Fruit fly (Drosophila melanogaster) whole organism, wandering third instar larva: ENCODE data around the gene RpS25.

Source experiments
- Abd-B ChIP-seq: fragments of >200 bp; optimal IDR thresholded peaks from 2 replicates; lab custom pipeline; 2017; ENCODE audit warnings: missing biosample characterization, missing genetic modification characterization
- CG32264 ChIP-seq: fragments of 200-800 bp; sonication (Bioruptor generic); optimal IDR thresholded peaks from 2 replicates; lab custom pipeline; 2016; ENCODE audit warnings: missing biosample characterization, missing genetic modification characterization
- CG9705 ChIP-seq: fragments of 200-800 bp; sonication (Bioruptor generic); optimal IDR thresholded peaks from 2 replicates; lab custom pipeline; 2018; ENCODE audit warnings: missing biosample characterization, mild to moderate bottlenecking, missing genetic modification characterization
- CrebA ChIP-seq: fragments of 200-800 bp; sonication (Bioruptor generic); optimal IDR thresholded peaks from 2 replicates; lab custom pipeline; 2016; ENCODE audit warnings: missing biosample characterization, mild to moderate bottlenecking, missing genetic modification characterization, borderline replicate concordance
- Dfd ChIP-seq: fragments of >200 bp; optimal IDR thresholded peaks from 2 replicates; lab custom pipeline; 2017; ENCODE audit warnings: missing biosample characterization, missing genetic modification characterization
- Dif ChIP-seq: fragments of 200-275, 200-300 bp; sonication (Bioruptor generic); optimal IDR thresholded peaks from 2 replicates; lab custom pipeline; 2018; ENCODE audit warnings: missing biosample characterization, missing genetic modification characterization; ENCODE audit not compliant: partially characterized antibody
- GATAd ChIP-seq: sonication (Bioruptor generic); optimal IDR thresholded peaks from 2 replicates; lab custom pipeline; 2016; ENCODE audit warnings: missing biosample characterization, missing genetic modification characterization
- HLH106 ChIP-seq: fragments of 200-800 bp; optimal IDR thresholded peaks from 3 replicates; lab custom pipeline; 2019; ENCODE audit warnings: missing biosample characterization, mild to moderate bottlenecking, missing genetic modification characterization, moderate library complexity
- Hr78 ChIP-seq: fragments of >200 bp; optimal IDR thresholded peaks from 2 replicates; lab custom pipeline; 2017; ENCODE audit warnings: missing biosample characterization, missing genetic modification characterization
- Hr83 ChIP-seq: fragments of 200-300 bp; sonication (Bioruptor generic); optimal IDR thresholded peaks from 2 replicates; lab custom pipeline; 2016; ENCODE audit warnings: missing biosample characterization, mild to moderate bottlenecking, missing genetic modification characterization, moderate library complexity; ENCODE audit not compliant: poor library complexity, severe bottlenecking
- Jra ChIP-seq: sonication (Bioruptor generic); optimal IDR thresholded peaks from 2 replicates; lab custom pipeline; 2016; ENCODE audit warnings: missing biosample characterization, missing genetic modification characterization
- Mio ChIP-seq: sonication (Bioruptor generic); optimal IDR thresholded peaks from 2 replicates; lab custom pipeline; 2016; ENCODE audit warnings: missing biosample characterization, missing genetic modification characterization
- Myc ChIP-seq: fragments of >200 bp; optimal IDR thresholded peaks from 2 replicates; lab custom pipeline; 2017
- N ChIP-seq: fragments of >200 bp; optimal IDR thresholded peaks from 2 replicates; lab custom pipeline; 2018; ENCODE audit warnings: missing biosample characterization, missing external identifiers, missing genetic modification characterization
- OdsH ChIP-seq: fragments of 200-800 bp; sonication (Bioruptor generic); optimal IDR thresholded peaks from 2 replicates; lab custom pipeline; 2016; ENCODE audit warnings: missing biosample characterization, mild to moderate bottlenecking, missing genetic modification characterization
- Rel ChIP-seq, 2 experiments: fragments of 200-800 bp; sonication (Bioruptor generic) in 1 of 2; optimal IDR thresholded peaks; 2 replicates in 1 of 2; 3 replicates in 1 of 2; lab custom pipeline; 2016 to 2019; ENCODE audit warnings: mild to moderate bottlenecking in 2 of 2, missing biosample characterization in 2 of 2, missing genetic modification characterization in 2 of 2, moderate library complexity in 1 of 2
- Sp1 ChIP-seq: fragments of 200-800 bp; sonication (Bioruptor generic); optimal IDR thresholded peaks from 3 replicates; lab custom pipeline; 2019; ENCODE audit warnings: missing biosample characterization, mild to moderate bottlenecking, missing genetic modification characterization, moderate library complexity
- Vsx2 ChIP-seq: fragments of 200-300, 225-300 bp; sonication (Bioruptor generic); optimal IDR thresholded peaks from 2 replicates; lab custom pipeline; 2018; ENCODE audit warnings: missing biosample characterization, missing genetic modification characterization; ENCODE audit not compliant: partially characterized antibody
- br ChIP-seq: fragments of 200-800 bp; sonication (Bioruptor generic); optimal IDR thresholded peaks from 2 replicates; lab custom pipeline; 2016; ENCODE audit warnings: missing biosample characterization, missing genetic modification characterization
- brk ChIP-seq: fragments of 200-800 bp; sonication (Bioruptor generic); optimal IDR thresholded peaks from 2 replicates; lab custom pipeline; 2016; ENCODE audit warnings: missing biosample characterization, mild to moderate bottlenecking, missing genetic modification characterization
- dl ChIP-seq, 2 experiments: fragments of 175-275, 200-275 bp in 1 of 2; fragments of 200-275 bp in 1 of 2; sonication (Bioruptor generic); optimal IDR thresholded peaks; lab custom pipeline; 2018; ENCODE audit warnings: mild to moderate bottlenecking in 2 of 2, missing biosample characterization in 2 of 2, missing genetic modification characterization in 2 of 2, moderate library complexity in 2 of 2; ENCODE audit not compliant: partially characterized antibody in 2 of 2, insufficient read depth in 1 of 2
- dmrt93B ChIP-seq: fragments of 200-800 bp; sonication (Bioruptor generic); optimal IDR thresholded peaks from 2 replicates; lab custom pipeline; 2018; ENCODE audit warnings: missing biosample characterization, mild to moderate bottlenecking, missing genetic modification characterization
- dsf ChIP-seq: sonication (Bioruptor generic); optimal IDR thresholded peaks from 2 replicates; lab custom pipeline; 2016; ENCODE audit warnings: missing biosample characterization, missing genetic modification characterization, borderline replicate concordance
- ey ChIP-seq: fragments of 200-800 bp; sonication (Bioruptor generic); optimal IDR thresholded peaks from 2 replicates; lab custom pipeline; 2016; ENCODE audit warnings: missing biosample characterization, missing genetic modification characterization
- foxo ChIP-seq, 2 experiments: fragments of 200-800 bp; sonication (Bioruptor generic); optimal IDR thresholded peaks; 2 replicates in 1 of 2; 3 replicates in 1 of 2; lab custom pipeline; 2016 to 2017; ENCODE audit warnings: missing biosample characterization in 2 of 2, missing genetic modification characterization in 2 of 2
- fru ChIP-seq: fragments of 200-800 bp; sonication (Bioruptor generic); optimal IDR thresholded peaks from 3 replicates; lab custom pipeline; 2016; ENCODE audit warnings: missing biosample characterization, mild to moderate bottlenecking, missing genetic modification characterization
- h ChIP-seq: fragments of 200-800 bp; sonication (Bioruptor generic); optimal IDR thresholded peaks from 3 replicates; lab custom pipeline; 2016; ENCODE audit warnings: missing biosample characterization, mild to moderate bottlenecking, missing genetic modification characterization
- jim ChIP-seq: fragments of 175-275, 200-325 bp; sonication (Bioruptor generic); optimal IDR thresholded peaks from 2 replicates; lab custom pipeline; 2016; ENCODE audit warnings: missing biosample characterization, mild to moderate bottlenecking, missing genetic modification characterization
- lola ChIP-seq: fragments of >200 bp; optimal IDR thresholded peaks from 2 replicates; lab custom pipeline; 2017; ENCODE audit warnings: missing biosample characterization, missing genetic modification characterization
- pan ChIP-seq: fragments of >200 bp; optimal IDR thresholded peaks from 2 replicates; lab custom pipeline; 2017
- psq ChIP-seq: fragments of 200-800 bp; sonication (Bioruptor generic); optimal IDR thresholded peaks from 3 replicates; lab custom pipeline; 2017; ENCODE audit warnings: missing biosample characterization, mild to moderate bottlenecking, missing genetic modification characterization, moderate library complexity
- rgr ChIP-seq: fragments of 200-800 bp; sonication (Bioruptor generic); optimal IDR thresholded peaks from 3 replicates; lab custom pipeline; 2016; ENCODE audit warnings: missing biosample characterization, mild to moderate bottlenecking, missing genetic modification characterization
- sage ChIP-seq: fragments of 200-800 bp; sonication (Bioruptor generic); optimal IDR thresholded peaks from 2 replicates; lab custom pipeline; 2016; ENCODE audit warnings: missing biosample characterization, mild to moderate bottlenecking, missing genetic modification characterization
- sv ChIP-seq: fragments of 200-800 bp; sonication (Bioruptor generic); optimal IDR thresholded peaks from 3 replicates; lab custom pipeline; 2016; ENCODE audit warnings: missing biosample characterization, missing genetic modification characterization
- tai ChIP-seq: sonication (Bioruptor generic); optimal IDR thresholded peaks from 2 replicates; lab custom pipeline; 2016; ENCODE audit warnings: missing biosample characterization, missing genetic modification characterization
- usp ChIP-seq: fragments of >200 bp; optimal IDR thresholded peaks from 2 replicates; lab custom pipeline; 2017; ENCODE audit warnings: missing biosample characterization, missing genetic modification characterization
- woc ChIP-seq: sonication (Bioruptor generic); optimal IDR thresholded peaks from 2 replicates; lab custom pipeline; 2016; ENCODE audit warnings: missing biosample characterization, mild to moderate bottlenecking, missing genetic modification characterization

The RpS25 gene

DNA sequence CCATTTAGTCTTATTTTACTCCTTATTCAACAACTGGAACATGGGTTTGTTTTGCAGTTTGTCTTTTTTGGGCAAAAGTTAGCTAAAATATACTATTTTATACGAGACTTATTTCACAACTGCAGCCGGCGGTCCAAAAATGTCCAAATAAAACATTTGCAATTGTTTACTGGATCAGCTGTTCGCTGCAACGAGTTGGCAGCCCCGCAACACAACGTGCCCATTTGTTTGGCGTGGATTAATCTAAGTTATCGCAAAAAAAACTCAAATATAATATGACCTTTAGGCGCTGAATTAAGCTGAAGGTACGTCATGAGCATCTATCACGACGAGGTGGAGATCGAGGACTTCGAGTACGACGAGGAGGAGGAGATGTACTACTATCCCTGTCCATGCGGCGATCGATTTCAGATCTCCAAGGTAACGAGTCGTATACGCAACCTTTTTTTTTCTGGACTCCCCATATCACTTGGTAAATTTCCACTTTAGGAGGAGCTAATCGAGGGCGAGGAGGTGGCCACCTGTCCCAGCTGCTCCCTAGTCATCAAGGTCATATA lies 15.7 kb upstream of the RpS25 start, which contains the start of the genes CG17187 and Dph3:
Gene CG17187, minus strand, starts transcription at position 175 of the 557 bp plus-strand sequence.
Gene Dph3, plus strand, starts transcription at position 208 of the 557 bp plus-strand sequence.
- TF ChIP-seq Hr83 (GFP tag; lab: Kevin White, UChicago): no peak
- no peak for TF ChIP-seq Rel (GFP tag; optimal IDR thresholded peaks at IDR 0.05; lab: Kevin White, UChicago)
- TF ChIP-seq Rel (tag; optimal IDR thresholded peaks at IDR 0.05; lab: Kevin White, UChicago): peak; percentile 37
- TF ChIP-seq Myc (lab: Kevin White, UChicago): peak; percentile 2

DNA sequence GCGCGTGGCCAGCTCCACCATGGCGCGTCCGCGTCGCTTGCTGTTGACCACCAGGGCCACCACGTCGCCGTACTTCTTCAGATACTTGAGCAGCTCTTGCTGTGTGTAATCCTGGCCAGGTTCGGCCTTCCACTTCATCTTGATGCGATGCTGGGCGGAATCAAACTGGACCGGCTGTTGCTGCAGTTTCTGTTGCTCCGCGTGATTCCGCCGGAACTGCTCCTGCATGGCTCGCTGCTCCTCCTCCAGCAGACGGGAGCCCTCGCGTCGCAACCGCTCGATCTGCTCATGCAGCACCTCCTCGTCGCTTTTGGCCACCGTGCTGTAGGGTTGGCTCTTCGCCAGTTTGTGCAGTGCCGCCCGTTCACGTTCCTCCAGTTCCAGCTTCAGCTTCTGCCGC lies 14.9 kb upstream of the RpS25 start:
- TF ChIP-seq ey (GFP tag; lab: Kevin White, UChicago) (no peak), usp (GFP tag; lab: Kevin White, UChicago) (no peak), Dfd (no peak), dsf (GFP tag; lab: Kevin White, UChicago) (no peak), br (GFP tag; lab: Kevin White, UChicago) (no peak), tai (GFP tag; lab: Kevin White, UChicago) (no peak), Abd-B (GFP tag; lab: Kevin White, UChicago) (no peak), Rel (GFP tag; optimal IDR thresholded peaks at IDR 0.05; lab: Kevin White, UChicago) (no peak), Rel (tag; optimal IDR thresholded peaks at IDR 0.05; lab: Kevin White, UChicago) (no peak), pan (lab: Kevin White, UChicago) (no peak), CG9705 (GFP tag; lab: Kevin White, UChicago) (no peak), dl (GFP tag; optimal IDR thresholded peaks at IDR 0.05; lab: Kevin White, UChicago; ENCODE audit: insufficient read depth in 1 of 2, partially characterized antibody in 2 of 2) (no peak), woc (GFP tag; lab: Kevin White, UChicago) (no peak), GATAd (GFP tag; lab: Kevin White, UChicago) (no peak), Mio (GFP tag; lab: Kevin White, UChicago) (no peak), Dif (GFP tag; lab: Kevin White, UChicago) (no peak)

DNA sequence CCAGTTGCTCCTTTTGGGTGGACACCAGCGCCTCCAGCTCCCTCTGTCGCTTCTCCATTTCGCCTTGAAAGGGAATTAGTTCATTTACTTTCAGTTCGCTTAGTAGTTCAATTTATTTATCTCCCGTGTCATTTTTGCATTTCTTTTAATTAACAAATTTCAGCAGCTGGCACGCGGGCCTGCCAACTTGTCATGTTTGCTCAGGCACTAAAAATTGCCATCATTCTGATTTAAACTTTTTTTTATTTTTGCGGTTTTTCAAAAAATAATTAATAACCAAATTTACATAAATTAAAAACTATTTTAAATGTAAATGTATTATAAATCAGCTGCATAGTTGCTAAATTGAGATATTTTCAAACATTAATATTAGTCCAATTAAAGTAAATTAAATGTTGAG lies 14.3 kb upstream of the RpS25 start, which contains the start of gene GCC88:
Gene GCC88, minus strand, starts transcription at position 209 of the 400 bp plus-strand sequence.
- TF ChIP-seq sv (GFP tag; lab: Kevin White, UChicago): no peak

DNA sequence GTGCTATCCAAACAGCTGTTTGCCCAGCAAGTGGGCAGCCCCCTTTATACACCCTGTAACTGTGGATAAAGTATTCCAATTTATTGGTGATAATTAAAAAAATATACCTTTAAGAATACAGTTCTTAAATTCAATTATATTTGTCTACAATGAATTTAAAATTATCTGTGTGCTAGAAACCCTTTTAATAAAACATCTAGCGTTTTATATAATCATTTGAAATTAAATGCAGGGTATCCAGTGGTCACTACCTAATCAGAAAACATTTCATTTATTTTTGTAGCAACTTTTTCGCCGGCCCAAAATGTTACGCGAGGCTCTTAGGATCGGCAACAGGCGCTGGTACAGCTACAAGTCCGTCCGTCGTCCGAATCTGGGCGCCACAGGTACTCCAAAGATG lies 10.4 kb upstream of the RpS25 start, which contains the start of gene CG17726:
Gene CG17726, plus strand, starts transcription at position 267 of the 400 bp plus-strand sequence.
- TF ChIP-seq Abd-B (GFP tag; lab: Kevin White, UChicago) (no peak), GATAd (GFP tag; lab: Kevin White, UChicago) (peak; percentile 17), h (GFP tag; lab: Kevin White, UChicago) (peak; percentile 94), CG9705 (GFP tag; lab: Kevin White, UChicago) (peak; percentile 92), psq (GFP tag; lab: Kevin White, UChicago) (peak; percentile 92), Sp1 (GFP tag; lab: Kevin White, UChicago) (peak; percentile 99), tai (GFP tag; lab: Kevin White, UChicago) (no peak), Mio (GFP tag; lab: Kevin White, UChicago) (peak; percentile 50), jim (no peak), Jra (GFP tag; lab: Kevin White, UChicago) (no peak), pan (lab: Kevin White, UChicago) (no peak), fru (GFP tag; lab: Kevin White, UChicago) (peak; percentile 94), rgr (GFP tag; lab: Kevin White, UChicago) (peak; percentile 98), HLH106 (peak; percentile 98), CrebA (no peak), CG32264 (peak; percentile 77), foxo (GFP tag; optimal IDR thresholded peaks at IDR 0.05; lab: Kevin White, UChicago) (peak in 1 of 2 experiments; percentile 98), brk (GFP tag; lab: Kevin White, UChicago) (no peak), dmrt93B (no peak), Hr78 (GFP tag; lab: Kevin White, UChicago) (no peak), usp (GFP tag; lab: Kevin White, UChicago) (no peak), sage (GFP tag; lab: Kevin White, UChicago) (no peak), lola (GFP tag; lab: Kevin White, UChicago) (no peak), Rel (GFP tag; optimal IDR thresholded peaks at IDR 0.05; lab: Kevin White, UChicago) (no peak), Rel (tag; optimal IDR thresholded peaks at IDR 0.05; lab: Kevin White, UChicago) (peak; percentile 87), Dfd (no peak), OdsH (GFP tag; lab: Kevin White, UChicago) (peak; percentile 97), sv (GFP tag; lab: Kevin White, UChicago) (peak; percentile 88), ey (GFP tag; lab: Kevin White, UChicago) (peak; percentile 90), br (GFP tag; lab: Kevin White, UChicago) (peak; percentile 92), N (GFP tag; lab: Kevin White, UChicago) (no peak), woc (GFP tag; lab: Kevin White, UChicago) (peak; percentile 96), Dif (GFP tag; lab: Kevin White, UChicago) (no peak), dsf (GFP tag; lab: Kevin White, UChicago) (no peak), Vsx2 (GFP tag; lab: Kevin White, UChicago) (no peak), dl (GFP tag; optimal IDR thresholded peaks at IDR 0.05; lab: Kevin White, UChicago; ENCODE audit: insufficient read depth in 1 of 2, partially characterized antibody in 2 of 2) (no peak), Myc (lab: Kevin White, UChicago) (no peak)
